Fruit fly (Drosophila melanogaster) whole organism, wandering third instar larva: Measurements from ENCODE around the gene CG14053.

Source experiments
- CG32264 ChIP-seq: fragments of 200-800 bp; sonication (Bioruptor generic); optimal IDR thresholded peaks from 2 replicates; lab custom pipeline; 2016; ENCODE audit warnings: missing biosample characterization, missing genetic modification characterization
- h ChIP-seq: fragments of 200-800 bp; sonication (Bioruptor generic); optimal IDR thresholded peaks from 3 replicates; lab custom pipeline; 2016; ENCODE audit warnings: missing biosample characterization, mild to moderate bottlenecking, missing genetic modification characterization
- lola ChIP-seq: fragments of >200 bp; optimal IDR thresholded peaks from 2 replicates; lab custom pipeline; 2017; ENCODE audit warnings: missing biosample characterization, missing genetic modification characterization

- no peak for TF ChIP-seq lola (GFP tag; lab: Kevin White, UChicago)
- no peak for TF ChIP-seq h (GFP tag; lab: Kevin White, UChicago)
- TF ChIP-seq CG32264, result no peak
These were observed 6.2 kb downstream of the CG14053 start, which contains the start of gene CG3457 for dm6 chrX:2187520-2187919.
